Fruit fly (Drosophila melanogaster) whole organism: ENCODE results near the gene Pp2C1.

Experiments used
- CG8478 ChIP-seq: fragments of >200 bp; optimal IDR thresholded peaks from 2 replicates; lab custom pipeline; 2018; ENCODE audit warnings: inconsistent platforms
- psq ChIP-seq: fragments of >200 bp; optimal IDR thresholded peaks from 2 replicates; lab custom pipeline; 2017

DNA sequence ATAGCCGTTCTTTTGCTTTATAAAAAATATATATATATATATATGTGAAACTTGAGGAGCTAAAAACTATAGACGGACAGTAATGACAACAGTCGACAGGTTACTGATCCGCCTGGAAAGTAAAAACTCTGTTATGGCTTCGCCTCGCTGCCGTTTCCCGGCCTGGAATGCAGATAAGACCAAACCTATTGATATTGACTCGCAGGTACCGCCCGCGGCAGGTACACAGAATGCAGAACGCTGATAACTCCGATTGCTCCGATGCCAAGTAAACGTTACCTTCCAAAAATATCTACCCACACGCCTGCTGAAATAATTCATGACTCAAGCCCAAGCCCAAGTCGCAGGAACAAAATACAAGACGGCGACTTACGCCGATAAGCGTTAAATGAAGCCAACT lies 9.3 kb downstream of the Pp2C1 start:
- TF ChIP-seq CG8478 (no peak), psq (lab: Kevin White, UChicago) (no peak)
